Worm (Caenorhabditis elegans) whole organism, late embryonic: ENCODE data around the gene srh-4.

Experiments
- fkh-10 ChIP-seq: fragments of 150-350 bp; optimal IDR thresholded peaks from 2 replicates; lab custom pipeline; 2014; ENCODE audit warnings: missing biosample characterization, missing genetic modification reagents, missing genetic modification characterization
- hlh-13 ChIP-seq: fragments of 200-800 bp; sonication (Bioruptor generic); optimal IDR thresholded peaks from 2 replicates; lab custom pipeline; 2018; ENCODE audit warnings: mild to moderate bottlenecking, missing genetic modification characterization, missing compliant biosample characterization
- madf-2 ChIP-seq: sonication (generic microtip); optimal IDR thresholded peaks from 2 replicates; lab custom pipeline; 2017; ENCODE audit warnings: missing genetic modification characterization, missing compliant biosample characterization
- pros-1 ChIP-seq: fragments of 150-350 bp; optimal IDR thresholded peaks from 2 replicates; lab custom pipeline; 2014; ENCODE audit warnings: missing biosample characterization, missing genetic modification reagents, missing genetic modification characterization

- TF ChIP-seq pros-1 (tag; lab: Kevin White, UChicago) (no peak), hlh-13 (GFP tag; lab: Kevin White, UChicago) (no peak), fkh-10 (no peak), madf-2 (tag; lab: Kevin White, UChicago) (no peak)
Measured at ce11 chrV:3972846-3973245, 37.4 kb upstream of the srh-4 start, which contains the start of gene cyp-34A10.
